Fruit fly (Drosophila melanogaster) whole organism: ENCODE data around the gene tko.

Source experiments
- CG8478 ChIP-seq: fragments of >200 bp; optimal IDR thresholded peaks from 2 replicates; lab custom pipeline; 2018; ENCODE audit warnings: inconsistent platforms
- EcR ChIP-seq, 2 experiments: fragments of >200 bp; optimal IDR thresholded peaks; 2 replicates each; lab custom pipeline; 2017; ENCODE audit warnings: missing biosample characterization in 2 of 2, missing genetic modification characterization in 2 of 2, missing genetic modification reagents in 2 of 2
- pan ChIP-seq: fragments of >200 bp; optimal IDR thresholded peaks from 2 replicates; lab custom pipeline; 2017
- psq ChIP-seq: fragments of >200 bp; optimal IDR thresholded peaks from 2 replicates; lab custom pipeline; 2017

DNA sequence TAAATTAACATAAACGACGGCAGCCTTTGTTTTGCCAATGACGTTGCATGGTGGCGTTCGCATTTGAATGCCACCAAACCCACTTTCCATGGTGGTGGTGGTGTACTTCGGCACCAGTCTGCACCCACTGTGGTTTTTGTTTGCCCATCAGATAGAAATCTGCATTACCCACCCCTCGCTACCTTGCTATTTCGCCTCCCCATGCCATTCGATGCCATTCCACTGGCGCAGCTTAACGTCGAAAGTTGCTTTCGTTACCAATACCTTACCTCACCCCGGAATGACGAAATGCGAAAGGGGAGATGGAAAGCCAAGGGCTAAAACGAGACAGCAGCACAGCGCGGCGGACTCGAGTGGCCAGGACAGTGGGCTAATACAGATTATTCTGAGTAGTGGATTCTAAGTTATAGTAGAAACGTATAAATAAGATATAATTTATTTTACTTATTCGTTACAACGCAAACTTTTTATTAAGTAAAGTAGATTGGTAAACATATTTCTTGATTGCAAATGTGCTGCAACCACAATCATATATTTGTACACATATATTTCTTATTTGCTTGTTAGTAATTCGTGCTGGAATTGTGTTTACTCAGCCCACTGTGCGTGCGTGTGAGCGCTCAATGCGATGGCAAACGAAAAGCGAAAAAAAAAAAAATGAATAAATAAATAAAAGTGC, 47.4 kb downstream of the tko start:
- TF ChIP-seq CG8478 (lab: Kevin White, UChicago) = no peak
- no peak for TF ChIP-seq pan (lab: Kevin White, UChicago)
- TF ChIP-seq psq (lab: Kevin White, UChicago) = no peak
- no peak for TF ChIP-seq EcR (GFP tag; optimal IDR thresholded peaks at IDR 0.05; lab: Kevin White, UChicago)
